Fruit fly (Drosophila melanogaster) whole organism, embryonic: ENCODE measurements around the gene Torsin.

Experiments used
- Antp ChIP-seq: fragments of 200-800 bp; sonication (Bioruptor generic); optimal IDR thresholded peaks from 3 replicates; lab custom pipeline; 2016; ENCODE audit warnings: missing biosample characterization, missing genetic modification characterization
- Asciz ChIP-seq: fragments of 200-800 bp; sonication (Bioruptor generic); optimal IDR thresholded peaks from 2 replicates; lab custom pipeline; 2017; ENCODE audit warnings: missing biosample characterization, mild to moderate bottlenecking, missing genetic modification characterization, missing genetic modification reagents
- Atf3 ChIP-seq: fragments of 200-800 bp; sonication (Bioruptor generic); optimal IDR thresholded peaks from 3 replicates; lab custom pipeline; 2016; ENCODE audit warnings: missing biosample characterization, missing genetic modification characterization
- CG1024 ChIP-seq: fragments of 200-800 bp; sonication (Bioruptor generic); IDR thresholded peaks from 2 replicates; pipeline ENCODE4 v1.3.6; 2022; ENCODE audit warnings: missing biosample characterization, missing genetic modification characterization
- CG10431 ChIP-seq: fragments of 200-800 bp; sonication (Bioruptor generic); optimal IDR thresholded peaks from 3 replicates; lab custom pipeline; 2018; ENCODE audit warnings: missing biosample characterization, mild to moderate bottlenecking, missing genetic modification characterization
- CG11695 ChIP-seq: fragments of 200-800 bp; sonication (Bioruptor generic); IDR thresholded peaks from 3 replicates; pipeline ENCODE4 v1.3.6; 2022; ENCODE audit warnings: missing biosample characterization, missing genetic modification characterization
- CG12236 ChIP-seq: fragments of 200-800 bp; sonication (Bioruptor generic); optimal IDR thresholded peaks from 2 replicates; lab custom pipeline; 2016; ENCODE audit warnings: missing biosample characterization, missing genetic modification characterization
- CG13123 ChIP-seq: fragments of 200-800 bp; sonication (Bioruptor generic); optimal IDR thresholded peaks from 2 replicates; lab custom pipeline; 2016; ENCODE audit warnings: missing biosample characterization, missing genetic modification characterization
- CG14860 ChIP-seq: fragments of 200-800 bp; sonication (Bioruptor generic); IDR thresholded peaks from 3 replicates; pipeline ENCODE4 v1.3.6; 2022; ENCODE audit warnings: missing biosample characterization, missing genetic modification characterization; ENCODE audit not compliant: partially characterized antibody
- CG15514 ChIP-seq: fragments of 200-800 bp; sonication (Bioruptor generic); optimal IDR thresholded peaks from 3 replicates; lab custom pipeline; 2017; ENCODE audit warnings: missing biosample characterization, missing genetic modification characterization, mild to moderate bottlenecking, moderate library complexity, missing genetic modification reagents
- CG1603 ChIP-seq: fragments of 200-800 bp; sonication (Bioruptor generic); optimal IDR thresholded peaks from 2 replicates; lab custom pipeline; 2019; ENCODE audit warnings: missing biosample characterization, mild to moderate bottlenecking, missing genetic modification characterization, moderate library complexity
- CG17385 ChIP-seq: fragments of 200-800 bp; sonication (Bioruptor generic); optimal IDR thresholded peaks from 3 replicates; lab custom pipeline; 2018; ENCODE audit warnings: missing biosample characterization, mild to moderate bottlenecking, missing genetic modification characterization
- CG1792 ChIP-seq: fragments of 200-800 bp; sonication (Bioruptor generic); optimal IDR thresholded peaks from 2 replicates; lab custom pipeline; 2016; ENCODE audit warnings: missing biosample characterization, missing genetic modification characterization
- CG3163 ChIP-seq: fragments of 200-800 bp; sonication (Bioruptor generic); optimal IDR thresholded peaks from 3 replicates; lab custom pipeline; 2016; ENCODE audit warnings: missing biosample characterization, missing genetic modification characterization
- CG3281 ChIP-seq: fragments of 200-800 bp; sonication (Bioruptor generic); optimal IDR thresholded peaks from 3 replicates; lab custom pipeline; 2017; ENCODE audit warnings: missing biosample characterization, mild to moderate bottlenecking, missing genetic modification characterization
- CG3838 ChIP-seq: fragments of 200-800 bp; sonication (Bioruptor generic); optimal IDR thresholded peaks from 3 replicates; lab custom pipeline; 2016; ENCODE audit warnings: missing biosample characterization, missing genetic modification characterization
- CG6765 ChIP-seq: fragments of 200-800 bp; sonication (Bioruptor generic); optimal IDR thresholded peaks from 3 replicates; lab custom pipeline; 2017; ENCODE audit warnings: missing biosample characterization, mild to moderate bottlenecking, missing genetic modification characterization
- CG7745 ChIP-seq: fragments of 200-800 bp; sonication (Bioruptor generic); optimal IDR thresholded peaks from 2 replicates; lab custom pipeline; 2018; ENCODE audit warnings: missing biosample characterization, mild to moderate bottlenecking, missing genetic modification characterization, moderate library complexity
- CG7786 ChIP-seq: fragments of 200-800 bp; sonication (Bioruptor generic); optimal IDR thresholded peaks from 2 replicates; lab custom pipeline; 2016; ENCODE audit warnings: missing biosample characterization, missing genetic modification characterization
- CG8290 ChIP-seq, 3 experiments: fragments of 200-800 bp; sonication (Bioruptor generic); optimal IDR thresholded peaks; 2 replicates each; lab custom pipeline; 2016 to 2019; ENCODE audit warnings: missing biosample characterization in 3 of 3, missing genetic modification characterization in 3 of 3, mild to moderate bottlenecking in 2 of 3, moderate library complexity in 1 of 3
- CkIIα-i1 ChIP-seq: fragments of 200-800 bp; sonication (Bioruptor generic); IDR thresholded peaks from 2 replicates; pipeline ENCODE4 v1.3.6; 2022; ENCODE audit warnings: missing biosample characterization, missing genetic modification characterization
- ERR ChIP-seq: fragments of 200-800 bp; sonication (Bioruptor generic); optimal IDR thresholded peaks from 2 replicates; lab custom pipeline; 2016; ENCODE audit warnings: missing biosample characterization, missing genetic modification characterization
- Hmx ChIP-seq: fragments of 200-800 bp; sonication (Bioruptor generic); optimal IDR thresholded peaks from 2 replicates; lab custom pipeline; 2016; ENCODE audit warnings: missing biosample characterization, missing genetic modification characterization
- Kr ChIP-seq: fragments of 200-800 bp; sonication (Bioruptor generic); optimal IDR thresholded peaks from 2 replicates; lab custom pipeline; 2017; ENCODE audit warnings: missing biosample characterization, mild to moderate bottlenecking, missing genetic modification characterization
- Lpt ChIP-seq: fragments of >200 bp; optimal IDR thresholded peaks from 2 replicates; lab custom pipeline; 2018; ENCODE audit warnings: missing biosample characterization, missing genetic modification characterization
- Meics ChIP-seq: fragments of 200-800 bp; sonication (Bioruptor generic); optimal IDR thresholded peaks from 2 replicates; lab custom pipeline; 2017; ENCODE audit warnings: missing biosample characterization, mild to moderate bottlenecking, missing genetic modification characterization
- Mes4 ChIP-seq: fragments of 200-800 bp; sonication (Bioruptor generic); optimal IDR thresholded peaks from 2 replicates; lab custom pipeline; 2016; ENCODE audit warnings: missing biosample characterization, missing genetic modification characterization
- Nf-YC ChIP-seq: fragments of 200-800 bp; optimal IDR thresholded peaks from 3 replicates; lab custom pipeline; 2019; ENCODE audit warnings: missing biosample characterization, mild to moderate bottlenecking, missing genetic modification characterization, moderate library complexity
- Optix ChIP-seq: fragments of 200-800 bp; sonication (Bioruptor generic); IDR thresholded peaks from 3 replicates; pipeline ENCODE4 v1.3.6; 2022; ENCODE audit warnings: missing biosample characterization, missing genetic modification characterization
- Ravus ChIP-seq: fragments of 200-800 bp; sonication (Bioruptor generic); IDR thresholded peaks from 2 replicates; pipeline ENCODE4 v1.3.6; 2022; ENCODE audit warnings: missing biosample characterization, missing genetic modification characterization
- Sox102F ChIP-seq: fragments of 200-800 bp; sonication (Bioruptor generic); optimal IDR thresholded peaks from 2 replicates; lab custom pipeline; 2018; ENCODE audit warnings: missing biosample characterization, mild to moderate bottlenecking, missing genetic modification characterization, moderate library complexity
- bsh ChIP-seq, 2 experiments: fragments of 200-800 bp; sonication (Bioruptor generic); optimal IDR thresholded peaks; 2 replicates each; lab custom pipeline; 2017 to 2018; ENCODE audit warnings: mild to moderate bottlenecking in 2 of 2, missing biosample characterization in 2 of 2, missing genetic modification characterization in 2 of 2, moderate library complexity in 1 of 2
- cato ChIP-seq: fragments of 200-800 bp; sonication (Bioruptor generic); optimal IDR thresholded peaks from 2 replicates; lab custom pipeline; 2016; ENCODE audit warnings: missing biosample characterization, missing genetic modification characterization, borderline replicate concordance
- ci ChIP-seq: fragments of 200-800 bp; sonication (Bioruptor generic); IDR thresholded peaks from 3 replicates; pipeline ENCODE4 v1.3.6; 2022; ENCODE audit warnings: missing biosample characterization, missing genetic modification characterization
- dysf ChIP-seq: fragments of 200-800 bp; sonication (Bioruptor generic); IDR thresholded peaks from 3 replicates; pipeline ENCODE4 v1.3.6; 2022; ENCODE audit warnings: missing biosample characterization, missing genetic modification characterization
- emc ChIP-seq: fragments of 200-800 bp; sonication (Bioruptor generic); optimal IDR thresholded peaks from 2 replicates; lab custom pipeline; 2016; ENCODE audit warnings: missing biosample characterization, missing genetic modification characterization
- fd3F ChIP-seq: fragments of 200-800 bp; sonication (Bioruptor generic); optimal IDR thresholded peaks from 2 replicates; lab custom pipeline; 2018; ENCODE audit warnings: missing biosample characterization, mild to moderate bottlenecking, missing genetic modification characterization, moderate library complexity
- fru ChIP-seq: fragments of >200 bp; optimal IDR thresholded peaks from 2 replicates; lab custom pipeline; 2017
- ftz-f1 ChIP-seq: fragments of 200-800 bp; sonication (Bioruptor generic); optimal IDR thresholded peaks from 2 replicates; lab custom pipeline; 2016; ENCODE audit warnings: missing biosample characterization, missing genetic modification characterization
- grau ChIP-seq: fragments of 200-800 bp; optimal IDR thresholded peaks from 3 replicates; lab custom pipeline; 2019; ENCODE audit warnings: missing biosample characterization, mild to moderate bottlenecking, missing genetic modification characterization, moderate library complexity
- jumu ChIP-seq: fragments of 200-800 bp; sonication (Bioruptor generic); optimal IDR thresholded peaks from 3 replicates; lab custom pipeline; 2016; ENCODE audit warnings: missing biosample characterization, missing genetic modification characterization
- kay ChIP-seq: fragments of 200-800 bp; sonication (Bioruptor generic); optimal IDR thresholded peaks from 2 replicates; lab custom pipeline; 2016; ENCODE audit warnings: missing biosample characterization, missing genetic modification characterization
- nerfin-1 ChIP-seq: fragments of 200-800 bp; sonication (Bioruptor generic); optimal IDR thresholded peaks from 3 replicates; lab custom pipeline; 2019; ENCODE audit warnings: missing biosample characterization, mild to moderate bottlenecking, missing genetic modification characterization, moderate library complexity
- pfk ChIP-seq: fragments of 200-800 bp; sonication (Bioruptor generic); optimal IDR thresholded peaks from 2 replicates; lab custom pipeline; 2018; ENCODE audit warnings: missing biosample characterization, mild to moderate bottlenecking, missing genetic modification characterization, moderate library complexity
- repo ChIP-seq: fragments of 200-800 bp; sonication (Bioruptor generic); optimal IDR thresholded peaks from 2 replicates; lab custom pipeline; 2016; ENCODE audit warnings: missing biosample characterization, missing genetic modification characterization
- sens ChIP-seq: fragments of 200-800 bp; sonication (Bioruptor generic); peaks from one replicate; lab custom pipeline; 2016; ENCODE audit warnings: missing biosample characterization, missing genetic modification characterization
- seq ChIP-seq: fragments of 200-800 bp; sonication (Bioruptor generic); IDR thresholded peaks from 2 replicates; pipeline ENCODE4 v1.3.6; 2022; ENCODE audit warnings: missing biosample characterization, missing genetic modification characterization
- sqz ChIP-seq: fragments of 200-800 bp; sonication (Bioruptor generic); optimal IDR thresholded peaks from 3 replicates; lab custom pipeline; 2018; ENCODE audit warnings: missing biosample characterization, mild to moderate bottlenecking, missing genetic modification characterization
- tap ChIP-seq: fragments of 200-800 bp; optimal IDR thresholded peaks from 3 replicates; lab custom pipeline; 2019; ENCODE audit warnings: missing biosample characterization, mild to moderate bottlenecking, missing genetic modification characterization, moderate library complexity
- unpg ChIP-seq: fragments of 200-800 bp; sonication (Bioruptor generic); optimal IDR thresholded peaks from 3 replicates; lab custom pipeline; 2018; ENCODE audit warnings: missing biosample characterization, mild to moderate bottlenecking, missing genetic modification characterization, moderate library complexity
- wdn ChIP-seq: fragments of 200-800 bp; sonication (Bioruptor generic); IDR thresholded peaks from 2 replicates; pipeline ENCODE4 v1.3.6; 2022; ENCODE audit warnings: missing biosample characterization, missing genetic modification characterization
- zen2 ChIP-seq: fragments of 200-800 bp; sonication (Bioruptor generic); IDR thresholded peaks from 3 replicates; pipeline ENCODE4 v1.3.6; 2022; ENCODE audit warnings: missing biosample characterization, missing genetic modification characterization; ENCODE audit not compliant: partially characterized antibody

The Torsin gene

dm6 chrX:4692963-4693362, 43.1 kb upstream of the Torsin start:
- TF ChIP-seq unpg (GFP tag; lab: Kevin White, UChicago), result no peak
- peak in 1 of 2 experiments; percentile 10 for TF ChIP-seq bsh (GFP tag; optimal IDR thresholded peaks at IDR 0.05; lab: Kevin White, UChicago)
- no peak for TF ChIP-seq CG1024
- no peak for TF ChIP-seq fd3F (GFP tag; lab: Kevin White, UChicago)
- no peak for TF ChIP-seq CG10431 (GFP tag; lab: Kevin White, UChicago)
- TF ChIP-seq CG17385 (GFP tag; lab: Kevin White, UChicago), result no peak
- TF ChIP-seq CG8290 (GFP tag; optimal IDR thresholded peaks at IDR 0.05; lab: Kevin White, UChicago), result no peak
- peak in 1 of 2 experiments; percentile 33 for TF ChIP-seq CG8290 (tag; optimal IDR thresholded peaks at IDR 0.05; lab: Kevin White, UChicago)
- no peak for TF ChIP-seq Lpt (GFP tag; lab: Kevin White, UChicago)
- TF ChIP-seq CG3163 (GFP tag; lab: Kevin White, UChicago), result no peak
- TF ChIP-seq pfk, result no peak
- no peak for TF ChIP-seq CG7745
- no peak for TF ChIP-seq CG13123 (GFP tag; lab: Kevin White, UChicago)
- no peak for TF ChIP-seq ERR (GFP tag; lab: Kevin White, UChicago)
- TF ChIP-seq tap (tag; lab: Kevin White, UChicago), result no peak
- no peak for TF ChIP-seq CG6765 (GFP tag; lab: Kevin White, UChicago)
- TF ChIP-seq cato (GFP tag; lab: Kevin White, UChicago), result no peak
- no peak for TF ChIP-seq wdn
- no peak for TF ChIP-seq nerfin-1
- TF ChIP-seq CG7786 (GFP tag; lab: Kevin White, UChicago), result no peak
- TF ChIP-seq grau, result peak; percentile 12
- no peak for TF ChIP-seq CG14860 (GFP tag; lab: Robert Waterston, UW)
- TF ChIP-seq repo (GFP tag; lab: Kevin White, UChicago), result no peak
- TF ChIP-seq zen2 (GFP tag; lab: Robert Waterston, UW), result no peak
- no peak for TF ChIP-seq ftz-f1 (GFP tag; lab: Kevin White, UChicago)
- TF ChIP-seq CkIIα-i1 (GFP tag; lab: Robert Waterston, UW), result no peak
- peak; percentile 38; the same call in 1 of the 3 replicates for TF ChIP-seq dysf (GFP tag; lab: Robert Waterston, UW)
- no peak for TF ChIP-seq Asciz (GFP tag; lab: Kevin White, UChicago)
- no peak for TF ChIP-seq fru (lab: Kevin White, UChicago)
- no peak for TF ChIP-seq sqz (GFP tag; lab: Kevin White, UChicago)
- TF ChIP-seq CG1792 (GFP tag; lab: Kevin White, UChicago), result no peak
- TF ChIP-seq Hmx, result no peak
- no peak for TF ChIP-seq kay (GFP tag; lab: Kevin White, UChicago)
- no peak for TF ChIP-seq emc (GFP tag; lab: Kevin White, UChicago)
- TF ChIP-seq Ravus, result no peak
- TF ChIP-seq CG1603 (tag; lab: Kevin White, UChicago), result peak; percentile 36
- no peak for TF ChIP-seq Mes4 (GFP tag; lab: Kevin White, UChicago)
- peak; percentile 81 for TF ChIP-seq sens (GFP tag; lab: Kevin White, UChicago)
- TF ChIP-seq Sox102F (GFP tag; lab: Kevin White, UChicago), result peak; percentile 5
- no peak for TF ChIP-seq CG3281 (GFP tag; lab: Kevin White, UChicago)
- TF ChIP-seq CG15514, result peak; percentile 5
- no peak for TF ChIP-seq seq (GFP tag; lab: Robert Waterston, UW)
- TF ChIP-seq CG3838 (GFP tag; lab: Kevin White, UChicago), result no peak
- TF ChIP-seq ci (GFP tag; lab: Robert Waterston, UW), result no peak
- TF ChIP-seq Atf3, result no peak
- no peak for TF ChIP-seq Optix (GFP tag; lab: Robert Waterston, UW)
- TF ChIP-seq CG11695 (GFP tag; lab: Robert Waterston, UW), result 0 out of 3 replicates have a peak, but pooled peaks have one; percentile 23
- no peak for TF ChIP-seq Nf-YC (tag; lab: Kevin White, UChicago)
- TF ChIP-seq Kr (GFP tag; lab: Kevin White, UChicago), result no peak
- TF ChIP-seq CG12236 (GFP tag; lab: Kevin White, UChicago), result no peak
- TF ChIP-seq Antp (GFP tag; lab: Kevin White, UChicago), result no peak
- no peak for TF ChIP-seq Meics
- TF ChIP-seq jumu (GFP tag; lab: Kevin White, UChicago), result no peak
